Fruit fly (Drosophila melanogaster): ENCODE data around the gene Idh.

The Idh gene

dm6 chr3L:8308891-8309352 lies 51.8 kb downstream of the Idh start, which contains the start of gene BI-1 (continued):
- TF ChIP-seq CG14710 (tag; optimal IDR thresholded peaks at IDR 0.05) (peak; percentile 82), CG12299 (tag; optimal IDR thresholded peaks at IDR 0.05) (peak; percentile 29), Kr (GFP tag; optimal IDR thresholded peaks at IDR 0.05) (no peak), Dref (GFP tag; IDR thresholded peaks at IDR 0.05) (no peak), tll (GFP tag; optimal IDR thresholded peaks at IDR 0.05) (no peak), Spps (tag; optimal IDR thresholded peaks at IDR 0.05) (no peak), CG8290 (GFP tag; optimal IDR thresholded peaks at IDR 0.05) (peak; percentile 55), CG8290 (tag; optimal IDR thresholded peaks at IDR 0.05) (no peak), bcd (GFP tag; optimal IDR thresholded peaks at IDR 0.05) (peak; percentile 74), CG7963 (GFP tag; IDR thresholded peaks at IDR 0.05; ENCODE audit: partially characterized antibody) (no peak), pfk (GFP tag; optimal IDR thresholded peaks at IDR 0.05) (no peak), dimm (GFP tag; IDR thresholded peaks at IDR 0.05) (no peak), Adf1 (GFP tag; IDR thresholded peaks at IDR 0.05) (0 out of 2 replicates have a peak, but pooled peaks have one; percentile 18), CG15601 (tag; optimal IDR thresholded peaks at IDR 0.05) (no peak), Neu2 (GFP tag; optimal IDR thresholded peaks at IDR 0.05; ENCODE audit: borderline replicate concordance) (no peak), CG7271 (tag; optimal IDR thresholded peaks at IDR 0.05) (no peak), CG2116 (GFP tag; optimal IDR thresholded peaks at IDR 0.05) (peak; percentile 22), H2.0 (GFP tag; IDR thresholded peaks at IDR 0.05) (no peak), CG12659 (GFP tag; optimal IDR thresholded peaks at IDR 0.05) (peak; percentile 80), CG6854 (GFP tag; optimal IDR thresholded peaks at IDR 0.05) (no peak), hb (GFP tag; IDR thresholded peaks at IDR 0.05; ENCODE audit: partially characterized antibody) (no peak), Elba2 (GFP tag; optimal IDR thresholded peaks at IDR 0.05) (no peak), CG18619 (GFP tag; optimal IDR thresholded peaks at IDR 0.05) (peak; percentile 24), CG4282 (GFP tag; optimal IDR thresholded peaks at IDR 0.05) (no peak), ato (GFP tag; IDR thresholded peaks at IDR 0.05; ENCODE audit: partially characterized antibody) (no peak), CG13287 (GFP tag; IDR thresholded peaks at IDR 0.05; ENCODE audit: partially characterized antibody) (no peak), mld (GFP tag; IDR thresholded peaks at IDR 0.05; ENCODE audit: partially characterized antibody) (no peak), exex (tag; optimal IDR thresholded peaks at IDR 0.05) (peak; percentile 54), Doc2 (GFP tag; IDR thresholded peaks at IDR 0.05) (no peak), Fer3 (tag; optimal IDR thresholded peaks at IDR 0.05) (peak; percentile 69), Fer2 (tag; optimal IDR thresholded peaks at IDR 0.05) (peak; percentile 60), CG17802 (tag; optimal IDR thresholded peaks at IDR 0.05) (no peak), CG2889 (GFP tag; IDR thresholded peaks at IDR 0.05) (no peak), nerfin-1 (tag; optimal IDR thresholded peaks at IDR 0.05) (peak; percentile 70), CG11085 (GFP tag; IDR thresholded peaks at IDR 0.05) (no peak), CG7928 (GFP tag; optimal IDR thresholded peaks at IDR 0.05) (peak; percentile 19), zf30C (GFP tag; optimal IDR thresholded peaks at IDR 0.05) (no peak), CG9437 (GFP tag; optimal IDR thresholded peaks at IDR 0.05) (peak; percentile 65), CG11696 (GFP tag; IDR thresholded peaks at IDR 0.05) (no peak), CG5245 (GFP tag; optimal IDR thresholded peaks at IDR 0.05) (peak; percentile 35), Hr78 (GFP tag; optimal IDR thresholded peaks at IDR 0.05) (no peak), CG9797 (GFP tag; optimal IDR thresholded peaks at IDR 0.05) (no peak), CG13624 (GFP tag; optimal IDR thresholded peaks at IDR 0.05) (peak; percentile 44), Lpt (GFP tag; optimal IDR thresholded peaks at IDR 0.05) (no peak), tgo (GFP tag; IDR thresholded peaks at IDR 0.05) (peak; percentile 45; the same call in 2 of the 3 replicates), C15 (GFP tag; IDR thresholded peaks at IDR 0.05) (no peak), oc (tag; optimal IDR thresholded peaks at IDR 0.05) (no peak), NC2β (GFP tag; optimal IDR thresholded peaks at IDR 0.05) (no peak), Nf-YC (tag; optimal IDR thresholded peaks at IDR 0.05) (peak; percentile 74), HLH54F (GFP tag; optimal IDR thresholded peaks at IDR 0.05) (peak; percentile 38)

All from whole organism, embryonic.